Worm (Caenorhabditis elegans) whole organism, midembryonic: ENCODE results near the gene W02D7.12.
"Not testable (repeated sequence)": the region's sequence is repeated elsewhere in the genome, so short reads cannot be mapped to it uniquely, and the experiment has no call there.

Experiments
- T22C8.4 ChIP-seq: fragments of 200-800 bp; sonication (Bioruptor generic); IDR thresholded peaks from 2 replicates; pipeline ENCODE4 v1.3.6; 2022; ENCODE audit warnings: missing genetic modification characterization, missing compliant biosample characterization
- cog-1 ChIP-seq: sonication (generic microtip); optimal IDR thresholded peaks from 2 replicates; lab custom pipeline; 2016; ENCODE audit warnings: missing genetic modification characterization, missing compliant biosample characterization
- flt-1 ChIP-seq: fragments of 200-800 bp; sonication (Bioruptor generic); IDR thresholded peaks from 2 replicates; pipeline ENCODE4 v1.3.6; 2022; ENCODE audit warnings: missing genetic modification characterization, missing compliant biosample characterization
- klf-2 ChIP-seq: fragments of 200-800 bp; sonication (Bioruptor generic); conservative IDR thresholded peaks from 2 replicates; pipeline ENCODE4 v1.3.6; 2022; ENCODE audit warnings: missing genetic modification reagents, missing genetic modification characterization, missing compliant biosample characterization
- med-1 ChIP-seq: sonication (generic microtip); optimal IDR thresholded peaks from 2 replicates; lab custom pipeline; 2017; ENCODE audit warnings: missing genetic modification characterization, mild to moderate bottlenecking, missing compliant biosample characterization, antibody characterized with exemption, missing genetic modification reagents; ENCODE audit not compliant: insufficient read depth
- ref-1 ChIP-seq: fragments of 200-800 bp; sonication (Bioruptor generic); conservative IDR thresholded peaks from 2 replicates; pipeline ENCODE4 v1.3.6; 2022; ENCODE audit warnings: missing genetic modification reagents, missing genetic modification characterization, missing compliant biosample characterization
- tab-1 ChIP-seq: fragments of 200-800 bp; sonication (Bioruptor generic); IDR thresholded peaks from 2 replicates; pipeline ENCODE4 v1.3.6; 2022; ENCODE audit warnings: missing genetic modification characterization, missing compliant biosample characterization
- ztf-23 ChIP-seq: fragments of 200-800 bp; sonication (Bioruptor generic); IDR thresholded peaks from 2 replicates; pipeline ENCODE4 v1.3.6; 2022; ENCODE audit warnings: missing genetic modification reagents, missing genetic modification characterization, missing compliant biosample characterization
- ztf-29 ChIP-seq: fragments of 200-800 bp; sonication (Bioruptor generic); IDR thresholded peaks from 2 replicates; pipeline ENCODE4 v1.3.6; 2022; ENCODE audit warnings: missing genetic modification reagents, missing genetic modification characterization, missing compliant biosample characterization

W02D7.12 gene

ce11 chrV:8314782-8315181 is 3.5 kb downstream of the W02D7.12 start:
- peak; percentile 75 for TF ChIP-seq klf-2
- TF ChIP-seq tab-1 (GFP tag; lab: Robert Waterston, UW), result peak; percentile 44; the same call in 1 of the 2 replicates
- TF ChIP-seq flt-1 (GFP tag; lab: Robert Waterston, UW), result peak; percentile 56
- peak; percentile 24; the same call in 1 of the 2 replicates for TF ChIP-seq ztf-23 (GFP tag; lab: Robert Waterston, UW)

ce11 chrV:8318135-8318534 is 6.8 kb downstream of the W02D7.12 start, which contains the start of gene clec-219:
clec-219 (plus strand) TSS chrV:8318435.
- no peak for TF ChIP-seq ztf-29
- no peak for TF ChIP-seq med-1
- TF ChIP-seq flt-1 (GFP tag; lab: Robert Waterston, UW), result no peak
- TF ChIP-seq cog-1, result no peak
- no peak for TF ChIP-seq ztf-23 (GFP tag; lab: Robert Waterston, UW)
- no peak for TF ChIP-seq T22C8.4 (GFP tag; lab: Robert Waterston, UW)
- TF ChIP-seq klf-2, result no peak
- TF ChIP-seq ref-1 (GFP tag; lab: Robert Waterston, UW), result no peak
- no peak for TF ChIP-seq tab-1 (GFP tag; lab: Robert Waterston, UW)

ce11 chrV:8323545-8323944 is 12.2 kb downstream of the W02D7.12 start:
- no peak for TF ChIP-seq ref-1 (GFP tag; lab: Robert Waterston, UW)

- TF ChIP-seq med-1, result no peak
- TF ChIP-seq T22C8.4 (GFP tag; lab: Robert Waterston, UW), result no peak
- no peak for TF ChIP-seq klf-2
- no peak for TF ChIP-seq cog-1
- TF ChIP-seq ztf-23 (GFP tag; lab: Robert Waterston, UW), result no peak
- TF ChIP-seq ref-1 (GFP tag; lab: Robert Waterston, UW), result no peak
- no peak for TF ChIP-seq tab-1 (GFP tag; lab: Robert Waterston, UW)
- TF ChIP-seq ztf-29, result no peak
- TF ChIP-seq flt-1 (GFP tag; lab: Robert Waterston, UW), result no peak
Measured at ce11 chrV:8325906-8326305, 14.6 kb downstream of the W02D7.12 start.

- TF ChIP-seq klf-2 (no peak), cog-1 (no peak), med-1 (no peak), tab-1 (GFP tag; lab: Robert Waterston, UW) (no peak), ztf-29 (no peak), flt-1 (GFP tag; lab: Robert Waterston, UW) (no peak)
Measured at ce11 chrV:8327080-8327479, 15.8 kb downstream of the W02D7.12 start.

- TF ChIP-seq flt-1 (GFP tag; lab: Robert Waterston, UW), result 0 out of 2 replicates have a peak, but pooled peaks have one; percentile 57
- 0 out of 2 replicates have a peak, but pooled peaks have one; percentile 30 for TF ChIP-seq ref-1 (GFP tag; lab: Robert Waterston, UW)
Measured at ce11 chrV:8329390-8329789, 18.1 kb downstream of the W02D7.12 start.

ce11 chrV:8334360-8334759 is 23.1 kb downstream of the W02D7.12 start, which contains the start of gene tmd-2:
tmd-2 (plus strand) TSS chrV:8334660.
- no peak for TF ChIP-seq med-1
- no peak for TF ChIP-seq ztf-29
- TF ChIP-seq tab-1 (GFP tag; lab: Robert Waterston, UW), result no peak
- no peak for TF ChIP-seq T22C8.4 (GFP tag; lab: Robert Waterston, UW)
- no peak for TF ChIP-seq cog-1
- TF ChIP-seq klf-2, result no peak

- no peak for TF ChIP-seq flt-1 (GFP tag; lab: Robert Waterston, UW)
Measured at ce11 chrV:8335620-8336019, 24.3 kb downstream of the W02D7.12 start.

- not testable (repeated sequence) for TF ChIP-seq ztf-23, tab-1, ref-1 (GFP tag; lab: Robert Waterston, UW)
Measured at ce11 chrV:8340924-8341323, 29.6 kb downstream of the W02D7.12 start, which contains the start of gene C08D8.7. C08D8.7 (plus strand) TSS chrV:8341224.

- TF ChIP-seq ztf-29 (no peak), med-1 (no peak), flt-1 (GFP tag; lab: Robert Waterston, UW) (no peak), ref-1 (GFP tag; lab: Robert Waterston, UW) (no peak), klf-2 (no peak)
Measured at ce11 chrV:8342416-8342815, 31.1 kb downstream of the W02D7.12 start.

- no peak for TF ChIP-seq ztf-23 (GFP tag; lab: Robert Waterston, UW)
- no peak for TF ChIP-seq ztf-29
- TF ChIP-seq tab-1 (GFP tag; lab: Robert Waterston, UW), result no peak
- TF ChIP-seq klf-2, result no peak
Measured at ce11 chrV:8345436-8345835, 34.1 kb downstream of the W02D7.12 start, which contains the start of gene C08D8.1. C08D8.1 (plus strand) TSS chrV:8345759.

ce11 chrV:8348959-8349389 is 37.7 kb downstream of the W02D7.12 start:
- TF ChIP-seq ztf-23 (GFP tag; lab: Robert Waterston, UW) (peak; percentile 65; the same call in 1 of the 2 replicates), klf-2 (no peak), med-1 (no peak), T22C8.4 (GFP tag; lab: Robert Waterston, UW) (no peak), tab-1 (GFP tag; lab: Robert Waterston, UW) (no peak), ztf-29 (no peak), flt-1 (GFP tag; lab: Robert Waterston, UW) (peak; percentile 48; the same call in 1 of the 2 replicates), ref-1 (GFP tag; lab: Robert Waterston, UW) (no peak), cog-1 (peak; percentile 72)
